Worm (Caenorhabditis elegans) whole organism, L1 larva: ENCODE results near the gene vhp-1.

ENCODE experiments used
- C04F5.9 ChIP-seq: sonication (generic microtip); optimal IDR thresholded peaks from 2 replicates; lab custom pipeline; 2016; ENCODE audit warnings: missing genetic modification characterization, missing compliant biosample characterization
- C16A3.4 ChIP-seq: fragments of 150-350 bp; optimal IDR thresholded peaks from 2 replicates; lab custom pipeline; 2014; ENCODE audit warnings: missing biosample characterization, missing genetic modification characterization
- F16B12.6 ChIP-seq: fragments of 150-350 bp; optimal IDR thresholded peaks from 2 replicates; lab custom pipeline; 2014; ENCODE audit warnings: missing biosample characterization, missing genetic modification characterization
- Y116A8C.19 ChIP-seq: sonication (generic microtip); optimal IDR thresholded peaks from 2 replicates; lab custom pipeline; 2016; ENCODE audit warnings: missing compliant biosample characterization, missing genetic modification characterization, borderline replicate concordance
- alr-1 ChIP-seq: fragments of 200-800 bp; sonication (Bioruptor generic); optimal IDR thresholded peaks from 2 replicates; lab custom pipeline; 2018; ENCODE audit warnings: borderline replicate concordance, mild to moderate bottlenecking, missing genetic modification characterization, missing compliant biosample characterization
- aly-2 ChIP-seq: fragments of 150-350 bp; optimal IDR thresholded peaks from 2 replicates; lab custom pipeline; 2014; ENCODE audit warnings: missing biosample characterization, missing genetic modification characterization
- ama-1 ChIP-seq: fragments of 150-350 bp; optimal IDR thresholded peaks from 2 replicates; lab custom pipeline; 2014
- blmp-1 ChIP-seq: fragments of 150-350 bp; optimal IDR thresholded peaks from 2 replicates; lab custom pipeline; 2014; ENCODE audit warnings: missing biosample characterization, missing genetic modification characterization
- ceh-63 ChIP-seq: fragments of 200-800 bp; sonication (Bioruptor generic); optimal IDR thresholded peaks from 2 replicates; lab custom pipeline; 2018; ENCODE audit warnings: mild to moderate bottlenecking, missing genetic modification characterization, missing compliant biosample characterization
- ceh-8 ChIP-seq: fragments of 200-800 bp; sonication (Bioruptor generic); optimal IDR thresholded peaks from 2 replicates; lab custom pipeline; 2018; ENCODE audit warnings: mild to moderate bottlenecking, missing genetic modification characterization, moderate library complexity, missing compliant biosample characterization
- ceh-90 ChIP-seq: sonication (generic microtip); optimal IDR thresholded peaks from 2 replicates; lab custom pipeline; 2016; ENCODE audit warnings: missing genetic modification characterization, missing compliant biosample characterization
- ces-1 ChIP-seq: fragments of 150-350 bp; optimal IDR thresholded peaks from 2 replicates; lab custom pipeline; 2014; ENCODE audit warnings: missing biosample characterization, missing genetic modification reagents, missing genetic modification characterization
- dsc-1 ChIP-seq: sonication (generic microtip); optimal IDR thresholded peaks from 2 replicates; lab custom pipeline; 2016; ENCODE audit warnings: mild to moderate bottlenecking, missing genetic modification characterization, missing compliant biosample characterization
- efl-1 ChIP-seq, 4 experiments: fragments of 150-350 bp; optimal IDR thresholded peaks in 3 of 4; peaks in 1 of 4; 1 replicate in 1 of 4; 2 replicates in 3 of 4; lab custom pipeline; 2014; ENCODE audit warnings: missing biosample characterization in 2 of 4, missing genetic modification characterization in 2 of 4, missing genetic modification reagents in 2 of 4
- egl-13 ChIP-seq: sonication (generic microtip); optimal IDR thresholded peaks from 2 replicates; lab custom pipeline; 2016; ENCODE audit warnings: missing genotype, missing genetic modification reagents, missing genetic modification characterization, missing compliant biosample characterization
- fkh-8 ChIP-seq: sonication (generic microtip); optimal IDR thresholded peaks from 2 replicates; lab custom pipeline; 2016; ENCODE audit warnings: mild to moderate bottlenecking, missing genetic modification characterization, missing compliant biosample characterization
- hlh-17 ChIP-seq: fragments of 200-800 bp; sonication (Bioruptor generic); optimal IDR thresholded peaks from 2 replicates; lab custom pipeline; 2018; ENCODE audit warnings: missing genetic modification characterization, mild to moderate bottlenecking, missing compliant biosample characterization, moderate library complexity, borderline replicate concordance
- hlh-4 ChIP-seq: sonication (generic microtip); optimal IDR thresholded peaks from 2 replicates; lab custom pipeline; 2016; ENCODE audit warnings: mild to moderate bottlenecking, missing genetic modification characterization, missing compliant biosample characterization
- hpl-2 ChIP-seq: fragments of 150-350 bp; optimal IDR thresholded peaks from 2 replicates; lab custom pipeline; 2014; ENCODE audit warnings: missing biosample characterization, missing genetic modification reagents, missing genetic modification characterization
- lsy-2 ChIP-seq, 2 experiments: fragments of 150-350 bp; optimal IDR thresholded peaks; 2 replicates each; lab custom pipeline; 2014; ENCODE audit warnings: missing biosample characterization in 2 of 2, missing genetic modification characterization in 2 of 2
- mab-9 ChIP-seq: fragments of 200-800 bp; sonication (Bioruptor generic); IDR thresholded peaks from 2 replicates; pipeline ENCODE4 v1.3.6; 2022; ENCODE audit warnings: missing genetic modification reagents, missing genetic modification characterization, missing compliant biosample characterization
- mep-1 ChIP-seq: fragments of 150-350 bp; optimal IDR thresholded peaks from 2 replicates; lab custom pipeline; 2014; ENCODE audit warnings: missing biosample characterization, missing genetic modification characterization
- nhr-11 ChIP-seq: fragments of 150-350 bp; optimal IDR thresholded peaks from 2 replicates; lab custom pipeline; 2014; ENCODE audit warnings: missing biosample characterization, missing genetic modification characterization
- nhr-12 ChIP-seq: sonication (generic microtip); optimal IDR thresholded peaks from 2 replicates; lab custom pipeline; 2017; ENCODE audit warnings: missing biosample characterization, missing genetic modification characterization
- nhr-28 ChIP-seq: fragments of 150-350 bp; optimal IDR thresholded peaks from 2 replicates; lab custom pipeline; 2014; ENCODE audit warnings: missing biosample characterization, missing genetic modification characterization
- nhr-47 ChIP-seq: sonication (generic microtip); optimal IDR thresholded peaks from 2 replicates; lab custom pipeline; 2016; ENCODE audit warnings: mild to moderate bottlenecking, missing genetic modification characterization, moderate library complexity, missing compliant biosample characterization
- nhr-71 ChIP-seq: sonication (generic microtip); optimal IDR thresholded peaks from 2 replicates; lab custom pipeline; 2016; ENCODE audit warnings: mild to moderate bottlenecking, missing genetic modification characterization, moderate library complexity, missing compliant biosample characterization
- nhr-76 ChIP-seq: sonication (generic microtip); optimal IDR thresholded peaks from 2 replicates; lab custom pipeline; 2017; ENCODE audit warnings: missing biosample characterization, missing genetic modification characterization
- nhr-90 ChIP-seq: sonication (generic microtip); optimal IDR thresholded peaks from 2 replicates; lab custom pipeline; 2016; ENCODE audit warnings: mild to moderate bottlenecking, missing genetic modification characterization, missing compliant biosample characterization; ENCODE audit not compliant: poor library complexity
- pag-3 ChIP-seq: sonication (generic microtip); optimal IDR thresholded peaks from 2 replicates; lab custom pipeline; 2017; ENCODE audit warnings: missing genetic modification characterization, mild to moderate bottlenecking, missing compliant biosample characterization, antibody characterized with exemption, borderline replicate concordance; ENCODE audit not compliant: insufficient read depth
- pax-3 ChIP-seq: fragments of 200-800 bp; sonication (Bioruptor generic); optimal IDR thresholded peaks from 2 replicates; lab custom pipeline; 2018; ENCODE audit warnings: mild to moderate bottlenecking, missing genetic modification characterization, moderate library complexity, missing compliant biosample characterization
- skn-1 ChIP-seq: fragments of 150-350 bp; optimal IDR thresholded peaks from 2 replicates; lab custom pipeline; 2014; ENCODE audit warnings: missing biosample characterization, missing genetic modification characterization
- snu-23 ChIP-seq: sonication (generic microtip); optimal IDR thresholded peaks from 2 replicates; lab custom pipeline; 2016; ENCODE audit warnings: missing genetic modification characterization, missing compliant biosample characterization
- sox-4 ChIP-seq: sonication (generic microtip); optimal IDR thresholded peaks from 2 replicates; lab custom pipeline; 2016; ENCODE audit warnings: missing genetic modification characterization, missing compliant biosample characterization
- sptf-1 ChIP-seq: fragments of 150-350 bp; optimal IDR thresholded peaks from 2 replicates; lab custom pipeline; 2014; ENCODE audit warnings: missing biosample characterization, missing genetic modification characterization
- swsn-7 ChIP-seq: sonication (generic microtip); optimal IDR thresholded peaks from 2 replicates; lab custom pipeline; 2016; ENCODE audit warnings: missing genetic modification characterization, missing compliant biosample characterization
- unc-30 ChIP-seq: sonication (generic microtip); optimal IDR thresholded peaks from 2 replicates; lab custom pipeline; 2017; ENCODE audit warnings: missing biosample characterization, missing genetic modification characterization
- unc-62 ChIP-seq: fragments of 150-350 bp; optimal IDR thresholded peaks from 2 replicates; lab custom pipeline; 2014; ENCODE audit warnings: missing biosample characterization, missing genetic modification reagents, missing genetic modification characterization
- unc-86 ChIP-seq: sonication (generic microtip); optimal IDR thresholded peaks from 2 replicates; lab custom pipeline; 2016; ENCODE audit warnings: missing genetic modification characterization, missing compliant biosample characterization
- unc-98 ChIP-seq: fragments of 200-800 bp; sonication (Bioruptor generic); IDR thresholded peaks from 2 replicates; pipeline ENCODE4 v1.3.6; 2022; ENCODE audit warnings: missing genetic modification characterization, missing compliant biosample characterization
- xbp-1 ChIP-seq: sonication (generic microtip); optimal IDR thresholded peaks from 2 replicates; lab custom pipeline; 2016; ENCODE audit warnings: missing genetic modification characterization, missing compliant biosample characterization
- zag-1 ChIP-seq: fragments of 150-350 bp; optimal IDR thresholded peaks from 2 replicates; lab custom pipeline; 2014; ENCODE audit warnings: missing biosample characterization, missing genetic modification characterization

The vhp-1 gene

ce11 chrII:5340672-5341568, 17.8 kb downstream of the vhp-1 start (continued):
- TF ChIP-seq snu-23 (GFP tag; lab: Kevin White, UChicago): no peak
- TF ChIP-seq unc-86 (tag; lab: Kevin White, UChicago): no peak
- TF ChIP-seq ceh-8 (GFP tag; lab: Kevin White, UChicago): no peak
- no peak for TF ChIP-seq Y116A8C.19 (tag; lab: Kevin White, UChicago)
- TF ChIP-seq nhr-12 (tag; lab: Kevin White, UChicago): no peak
- no peak for TF ChIP-seq ces-1 (GFP tag; lab: Kevin White, UChicago)
- TF ChIP-seq hlh-4: no peak
- TF ChIP-seq dsc-1 (tag; lab: Kevin White, UChicago): no peak
- TF ChIP-seq unc-62 (GFP tag; lab: Kevin White, UChicago): no peak
- no peak for TF ChIP-seq sox-4 (tag; lab: Kevin White, UChicago)
- no peak for TF ChIP-seq blmp-1 (tag; lab: Kevin White, UChicago)
- TF ChIP-seq ama-1 (lab: Kevin White, UChicago): peak; percentile 44
- TF ChIP-seq aly-2 (tag; lab: Kevin White, UChicago): peak; percentile 76
- TF ChIP-seq xbp-1: no peak
- no peak for TF ChIP-seq skn-1 (tag; lab: Kevin White, UChicago)
- TF ChIP-seq nhr-11: peak; percentile 15
- TF ChIP-seq nhr-28 (tag; lab: Kevin White, UChicago): no peak
- no peak for TF ChIP-seq C16A3.4 (tag; lab: Kevin White, UChicago)
- TF ChIP-seq mep-1 (tag; lab: Kevin White, UChicago): no peak
- no peak for TF ChIP-seq mab-9
- TF ChIP-seq pag-3 (tag; lab: Kevin White, UChicago): no peak
- TF ChIP-seq hlh-17 (GFP tag; lab: Kevin White, UChicago): no peak
- TF ChIP-seq zag-1 (tag; lab: Kevin White, UChicago): no peak

- TF ChIP-seq fkh-8 (tag; lab: Kevin White, UChicago) (peak; percentile 43), ceh-63 (no peak), Y116A8C.19 (tag; lab: Kevin White, UChicago) (no peak), C04F5.9 (tag; lab: Kevin White, UChicago) (no peak), pax-3 (tag; lab: Kevin White, UChicago) (no peak), ceh-8 (GFP tag; lab: Kevin White, UChicago) (no peak), nhr-90 (tag; lab: Kevin White, UChicago) (no peak), sptf-1 (tag; lab: Kevin White, UChicago) (no peak), dsc-1 (tag; lab: Kevin White, UChicago) (peak; percentile 95), egl-13 (no peak), nhr-71 (peak; percentile 32), unc-62 (GFP tag; lab: Kevin White, UChicago) (no peak), nhr-76 (tag; lab: Kevin White, UChicago) (no peak), aly-2 (tag; lab: Kevin White, UChicago) (no peak), hpl-2 (GFP tag; lab: Kevin White, UChicago) (no peak), swsn-7 (tag; lab: Kevin White, UChicago) (no peak), lsy-2 (tag; optimal IDR thresholded peaks at IDR 0.05; lab: Kevin White, UChicago) (no peak), unc-30 (tag; lab: Kevin White, UChicago) (no peak), ceh-90 (tag; lab: Kevin White, UChicago) (no peak), alr-1 (no peak), nhr-47 (tag; lab: Kevin White, UChicago) (peak; percentile 40), efl-1 (optimal IDR thresholded peaks at IDR 0.05; lab: Kevin White, UChicago) (no peak), efl-1 (GFP tag; optimal IDR thresholded peaks at IDR 0.05 in 1 of 2; lab: Kevin White, UChicago) (peak in 1 of 2 experiments; percentile 67), F16B12.6 (tag; lab: Kevin White, UChicago) (no peak), zag-1 (tag; lab: Kevin White, UChicago) (no peak), unc-98 (GFP tag; lab: Robert Waterston, UW) (no peak)
Measured at ce11 chrII:5341573-5341972, 18.5 kb downstream of the vhp-1 start.
